Worm (Caenorhabditis elegans) whole organism, midembryonic: ENCODE data around the gene F36G3.2.

Source experiments
- T22C8.4 ChIP-seq: fragments of 200-800 bp; sonication (Bioruptor generic); IDR thresholded peaks from 2 replicates; pipeline ENCODE4 v1.3.6; 2022; ENCODE audit warnings: missing genetic modification characterization, missing compliant biosample characterization
- cog-1 ChIP-seq: sonication (generic microtip); optimal IDR thresholded peaks from 2 replicates; lab custom pipeline; 2016; ENCODE audit warnings: missing genetic modification characterization, missing compliant biosample characterization
- flt-1 ChIP-seq: fragments of 200-800 bp; sonication (Bioruptor generic); IDR thresholded peaks from 2 replicates; pipeline ENCODE4 v1.3.6; 2022; ENCODE audit warnings: missing genetic modification characterization, missing compliant biosample characterization
- klf-2 ChIP-seq: fragments of 200-800 bp; sonication (Bioruptor generic); conservative IDR thresholded peaks from 2 replicates; pipeline ENCODE4 v1.3.6; 2022; ENCODE audit warnings: missing genetic modification reagents, missing genetic modification characterization, missing compliant biosample characterization
- med-1 ChIP-seq: sonication (generic microtip); optimal IDR thresholded peaks from 2 replicates; lab custom pipeline; 2017; ENCODE audit warnings: missing genetic modification characterization, mild to moderate bottlenecking, missing compliant biosample characterization, antibody characterized with exemption, missing genetic modification reagents; ENCODE audit not compliant: insufficient read depth
- ref-1 ChIP-seq: fragments of 200-800 bp; sonication (Bioruptor generic); conservative IDR thresholded peaks from 2 replicates; pipeline ENCODE4 v1.3.6; 2022; ENCODE audit warnings: missing genetic modification reagents, missing genetic modification characterization, missing compliant biosample characterization
- tab-1 ChIP-seq: fragments of 200-800 bp; sonication (Bioruptor generic); IDR thresholded peaks from 2 replicates; pipeline ENCODE4 v1.3.6; 2022; ENCODE audit warnings: missing genetic modification characterization, missing compliant biosample characterization
- ztf-23 ChIP-seq: fragments of 200-800 bp; sonication (Bioruptor generic); IDR thresholded peaks from 2 replicates; pipeline ENCODE4 v1.3.6; 2022; ENCODE audit warnings: missing genetic modification reagents, missing genetic modification characterization, missing compliant biosample characterization
- ztf-29 ChIP-seq: fragments of 200-800 bp; sonication (Bioruptor generic); IDR thresholded peaks from 2 replicates; pipeline ENCODE4 v1.3.6; 2022; ENCODE audit warnings: missing genetic modification reagents, missing genetic modification characterization, missing compliant biosample characterization

F36G3.2 gene

DNA sequence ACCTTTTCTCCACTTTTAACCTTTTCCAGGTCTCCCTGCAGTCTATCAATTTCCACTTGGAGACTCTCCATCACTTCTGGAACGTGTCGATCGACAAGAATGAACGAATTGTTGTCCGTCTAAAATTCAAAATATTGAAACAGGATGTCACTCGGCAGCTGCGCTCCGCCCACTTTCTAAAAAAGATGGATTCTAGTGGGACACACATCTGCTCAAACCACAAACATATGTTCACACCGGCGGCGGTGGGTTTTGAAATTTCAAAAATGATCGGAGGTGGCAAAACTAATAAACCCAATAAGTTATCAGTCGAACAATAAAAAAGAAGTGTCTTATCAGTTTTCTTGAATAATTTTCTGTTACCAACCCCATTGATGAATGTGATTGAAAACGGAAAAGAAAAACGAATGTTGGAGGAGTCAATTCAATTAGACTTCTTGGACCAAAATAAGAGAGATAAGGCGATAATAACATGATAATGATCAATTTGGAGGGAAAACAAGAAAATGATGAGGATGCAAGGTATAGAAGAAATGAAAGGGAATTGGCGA, 11.6 kb downstream of the F36G3.2 start:
- TF ChIP-seq cog-1 (no peak), ztf-23 (GFP tag; lab: Robert Waterston, UW) (no peak), ztf-29 (GFP tag; lab: Robert Waterston, UW) (no peak), flt-1 (no peak), ref-1 (GFP tag; lab: Robert Waterston, UW) (no peak), T22C8.4 (GFP tag; lab: Robert Waterston, UW) (no peak)

DNA sequence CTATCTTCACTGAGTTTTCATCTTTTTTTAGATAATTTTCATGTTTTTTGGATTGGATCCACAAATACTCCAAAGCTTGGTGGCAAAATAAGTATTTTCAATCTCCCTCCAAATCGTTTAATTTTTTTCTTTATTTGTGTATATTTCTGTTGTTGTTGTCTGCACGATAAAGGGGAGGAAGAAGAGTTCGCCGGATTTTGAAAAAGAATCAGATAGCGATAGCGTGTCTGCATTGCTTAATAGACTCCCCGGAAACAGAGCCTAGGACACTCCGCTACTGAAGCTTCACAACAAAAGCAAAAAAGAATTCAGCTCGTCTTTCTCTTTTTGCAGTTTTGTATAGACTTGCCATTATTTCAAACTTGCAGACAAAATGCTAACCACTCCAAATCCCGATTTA, 16.6 kb downstream of the F36G3.2 start, which contains the start of gene T09B9.5:
T09B9.5 (plus strand) TSS at position 301 of the 400 bp plus-strand sequence.
- TF ChIP-seq T22C8.4 (GFP tag; lab: Robert Waterston, UW): no peak
- TF ChIP-seq klf-2 (GFP tag; lab: Robert Waterston, UW): no peak
- TF ChIP-seq ztf-29 (GFP tag; lab: Robert Waterston, UW): no peak
- TF ChIP-seq ztf-23 (GFP tag; lab: Robert Waterston, UW): no peak
- no peak for TF ChIP-seq tab-1 (GFP tag; lab: Robert Waterston, UW)
- no peak for TF ChIP-seq cog-1
- TF ChIP-seq med-1 (GFP tag; lab: Kevin White, UChicago): no peak
- no peak for TF ChIP-seq flt-1
- no peak for TF ChIP-seq ref-1 (GFP tag; lab: Robert Waterston, UW)

DNA sequence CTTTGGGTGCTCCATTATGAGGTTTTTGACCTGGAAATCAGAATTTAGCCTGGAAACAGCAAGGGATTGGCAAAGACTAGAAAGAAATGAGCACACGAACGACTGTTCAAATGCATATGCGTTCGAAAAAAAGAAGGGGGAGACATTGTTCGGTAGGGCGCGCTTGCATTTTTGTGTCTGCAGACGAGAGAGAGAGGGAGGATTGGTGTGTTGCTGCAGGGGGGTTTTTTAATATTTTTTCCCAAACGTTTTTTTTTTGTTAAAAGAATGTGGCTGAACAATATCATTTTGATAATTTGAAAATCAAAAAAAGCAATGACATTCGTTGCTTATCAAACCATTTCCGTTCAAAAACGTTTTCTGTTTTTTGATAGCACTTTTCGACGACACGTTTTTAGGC, 19.8 kb downstream of the F36G3.2 start, which contains the start of gene T09B9.4:
T09B9.4 (minus strand) TSS at position 30 of the 400 bp plus-strand sequence.
- no peak for TF ChIP-seq flt-1
- TF ChIP-seq tab-1 (GFP tag; lab: Robert Waterston, UW): no peak

DNA sequence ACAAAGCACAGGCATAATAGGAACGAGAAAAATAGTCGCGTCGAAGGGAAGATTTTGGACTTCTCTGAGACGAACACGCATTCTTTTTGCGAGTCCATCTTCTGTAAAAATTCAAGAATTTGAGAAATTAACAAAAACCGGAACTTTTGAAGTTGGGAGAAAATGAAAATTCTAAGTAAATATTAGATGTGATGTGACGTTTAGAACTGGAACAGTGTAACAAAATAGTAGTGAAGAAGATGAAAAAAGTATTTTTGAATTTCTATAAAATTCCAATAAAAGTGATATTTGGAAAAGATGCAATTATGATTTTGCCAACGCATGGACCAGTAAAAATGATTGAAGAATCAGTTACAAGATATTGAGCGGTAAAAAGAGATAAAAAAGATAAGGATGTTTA, 29.3 kb downstream of the F36G3.2 start, which contains the start of gene slc-17.9:
slc-17.9 (minus strand) TSS at position 101 of the 400 bp plus-strand sequence.
- no peak for TF ChIP-seq ztf-23 (GFP tag; lab: Robert Waterston, UW)
- TF ChIP-seq klf-2 (GFP tag; lab: Robert Waterston, UW): no peak
- TF ChIP-seq ref-1 (GFP tag; lab: Robert Waterston, UW): no peak
- no peak for TF ChIP-seq med-1 (GFP tag; lab: Kevin White, UChicago)
- TF ChIP-seq cog-1: no peak
- TF ChIP-seq T22C8.4 (GFP tag; lab: Robert Waterston, UW): no peak
- TF ChIP-seq ztf-29 (GFP tag; lab: Robert Waterston, UW): no peak
- no peak for TF ChIP-seq flt-1
- TF ChIP-seq tab-1 (GFP tag; lab: Robert Waterston, UW): no peak

DNA sequence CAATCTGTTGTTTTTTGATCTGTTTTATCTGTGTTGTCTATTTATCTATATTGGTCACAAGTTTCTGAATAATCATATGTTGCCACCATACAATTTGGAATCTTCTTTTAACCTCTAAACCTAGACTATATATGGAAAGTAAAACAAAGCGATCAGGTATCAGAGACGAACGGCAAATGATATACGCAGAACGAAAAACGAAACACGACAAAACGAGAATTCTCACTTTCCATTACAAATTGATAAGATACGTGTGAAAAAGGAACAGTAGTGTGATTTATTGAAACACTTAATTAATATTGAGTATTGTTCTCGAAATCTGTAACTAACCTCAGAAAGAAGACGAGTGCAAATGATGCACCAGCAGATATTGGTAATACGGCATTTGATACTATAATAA, 30.2 kb downstream of the F36G3.2 start:
- TF ChIP-seq ztf-29 (GFP tag; lab: Robert Waterston, UW): no peak
- no peak for TF ChIP-seq ztf-23 (GFP tag; lab: Robert Waterston, UW)
- no peak for TF ChIP-seq klf-2 (GFP tag; lab: Robert Waterston, UW)
- no peak for TF ChIP-seq cog-1
- no peak for TF ChIP-seq med-1 (GFP tag; lab: Kevin White, UChicago)
- no peak for TF ChIP-seq T22C8.4 (GFP tag; lab: Robert Waterston, UW)
- TF ChIP-seq tab-1 (GFP tag; lab: Robert Waterston, UW): no peak
- no peak for TF ChIP-seq ref-1 (GFP tag; lab: Robert Waterston, UW)

DNA sequence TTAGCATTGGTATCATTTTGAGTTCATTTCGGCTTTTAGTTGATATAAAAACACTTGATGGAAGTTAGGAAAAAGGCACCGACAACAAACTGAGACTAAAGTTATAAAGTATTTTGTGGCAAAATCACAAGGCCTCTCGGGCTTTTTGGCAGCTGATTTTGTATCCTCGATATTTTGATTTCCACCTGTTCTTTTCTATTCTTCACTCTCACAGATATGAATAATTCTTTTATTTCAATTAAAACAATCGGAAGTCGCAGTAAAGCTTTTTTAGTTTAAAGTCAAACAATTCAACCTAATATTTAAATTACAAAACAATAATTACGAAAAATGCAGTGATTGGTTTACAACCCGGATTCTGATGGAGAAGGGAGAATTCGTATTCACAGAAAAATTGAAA, 32.8 kb downstream of the F36G3.2 start, which contains the start of gene T09B9.3:
T09B9.3 (minus strand) TSS at position 101 of the 400 bp plus-strand sequence.
- TF ChIP-seq klf-2 (GFP tag; lab: Robert Waterston, UW) (no peak), tab-1 (GFP tag; lab: Robert Waterston, UW) (no peak), flt-1 (no peak), ztf-29 (GFP tag; lab: Robert Waterston, UW) (no peak), T22C8.4 (GFP tag; lab: Robert Waterston, UW) (no peak), ref-1 (GFP tag; lab: Robert Waterston, UW) (no peak), cog-1 (no peak), ztf-23 (GFP tag; lab: Robert Waterston, UW) (no peak), med-1 (GFP tag; lab: Kevin White, UChicago) (no peak)

DNA sequence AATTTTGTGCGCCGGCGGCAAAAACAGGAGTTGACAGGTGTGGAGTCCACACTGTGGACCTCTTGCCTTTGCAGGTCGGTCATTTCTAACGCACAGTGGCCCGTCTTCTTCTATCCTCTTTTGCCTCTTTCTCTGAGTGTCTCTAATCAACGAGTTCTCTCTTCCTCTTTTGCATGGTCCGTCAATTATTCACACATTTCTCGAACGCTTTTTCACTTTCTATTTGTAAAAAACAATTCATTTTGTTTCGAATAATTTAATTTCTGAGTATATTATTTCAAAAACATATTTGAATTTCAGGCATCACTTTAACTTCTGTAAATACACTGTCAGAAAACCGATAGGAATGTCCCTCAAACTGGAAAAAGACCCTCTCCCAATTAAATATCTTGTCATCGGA, 37.1 kb downstream of the F36G3.2 start, which contains the start of gene T09B9.1:
T09B9.1 (plus strand) TSS at position 301 of the 400 bp plus-strand sequence.
- TF ChIP-seq ref-1 (GFP tag; lab: Robert Waterston, UW) (no peak), klf-2 (GFP tag; lab: Robert Waterston, UW) (no peak)

DNA sequence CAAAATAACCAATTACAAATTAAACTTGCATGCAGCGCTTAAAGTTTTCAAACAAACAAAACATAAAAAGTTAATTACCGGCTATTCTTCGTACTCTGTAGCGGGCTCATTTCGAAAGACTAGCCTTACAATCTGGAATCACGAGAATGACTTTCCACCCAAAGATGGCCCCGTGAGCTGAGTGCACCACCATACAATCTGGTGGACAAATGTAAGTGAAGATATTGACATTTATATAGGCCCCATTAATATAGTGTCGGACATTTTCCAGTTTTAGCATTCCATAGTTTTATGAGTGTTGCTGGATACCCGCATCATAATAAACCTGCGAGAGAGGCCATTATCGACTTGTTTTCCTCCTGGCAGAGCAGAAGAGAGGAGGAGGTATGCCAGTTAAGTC, 39.5 kb downstream of the F36G3.2 start:
- no peak for TF ChIP-seq med-1 (GFP tag; lab: Kevin White, UChicago)
- TF ChIP-seq cog-1: no peak
- TF ChIP-seq flt-1: no peak

DNA sequence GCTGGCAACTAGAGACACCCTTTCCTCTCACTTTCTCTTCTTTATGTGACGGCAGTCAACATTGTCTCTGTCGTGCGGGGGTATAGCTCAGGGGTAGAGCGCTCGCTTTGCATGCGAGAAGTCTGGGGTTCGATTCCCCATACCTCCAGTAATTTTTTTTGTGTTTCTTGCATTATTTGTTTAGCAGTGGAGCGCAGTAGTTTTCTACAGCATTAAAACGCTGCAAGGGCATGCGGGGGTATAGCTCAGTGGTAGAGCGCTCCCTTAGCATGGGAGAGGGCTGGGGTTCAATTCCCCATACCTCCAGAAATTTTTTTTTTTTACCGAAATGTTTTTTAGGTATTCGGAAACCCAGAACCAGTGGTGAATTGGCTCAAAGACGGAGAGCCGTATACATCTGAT, 50.6 kb downstream of the F36G3.2 start:
- TF ChIP-seq med-1 (GFP tag; lab: Kevin White, UChicago): peak; percentile 78
- peak; percentile 99 for TF ChIP-seq klf-2 (GFP tag; lab: Robert Waterston, UW)
- TF ChIP-seq ztf-23 (GFP tag; lab: Robert Waterston, UW): peak; percentile 98
- peak; percentile 99 for TF ChIP-seq tab-1 (GFP tag; lab: Robert Waterston, UW)
- peak; percentile 99 for TF ChIP-seq flt-1
- TF ChIP-seq ztf-29 (GFP tag; lab: Robert Waterston, UW): peak; percentile 98
- peak; percentile 97 for TF ChIP-seq ref-1 (GFP tag; lab: Robert Waterston, UW)
- peak; percentile 98 for TF ChIP-seq cog-1
- TF ChIP-seq T22C8.4 (GFP tag; lab: Robert Waterston, UW): peak; percentile 98
